Worm (Caenorhabditis elegans): Measurements from ENCODE around the gene K09G1.2.

ce11 chrV:9629114-9629513, 38.7 kb downstream of the K09G1.2 start, which contains the start of gene idpc-3:
- no peak for TF ChIP-seq W03F9.2 (tag; optimal IDR thresholded peaks at IDR 0.05)
- no peak for TF ChIP-seq him-1 (tag; optimal IDR thresholded peaks at IDR 0.05)

Measured in whole organism, L4/young adult.